Worm (Caenorhabditis elegans) whole organism, L2 larva: ENCODE measurements around the gene F35E8.7.

Experiments
- C34F6.9 ChIP-seq: fragments of 150-350 bp; optimal IDR thresholded peaks from 2 replicates; lab custom pipeline; 2014; ENCODE audit warnings: missing biosample characterization, missing genetic modification characterization
- F13H6.1 ChIP-seq: sonication (generic microtip); optimal IDR thresholded peaks from 2 replicates; lab custom pipeline; 2016; ENCODE audit warnings: missing genetic modification characterization, missing compliant biosample characterization
- Y55F3AM.14 ChIP-seq: fragments of 200-800 bp; sonication (Bioruptor generic); optimal IDR thresholded peaks from 2 replicates; lab custom pipeline; 2018; ENCODE audit warnings: mild to moderate bottlenecking, missing genetic modification characterization, missing compliant biosample characterization
- ZK546.5 ChIP-seq: sonication (generic microtip); optimal IDR thresholded peaks from 2 replicates; lab custom pipeline; 2017; ENCODE audit warnings: missing biosample characterization, missing genetic modification characterization
- alr-1 ChIP-seq: fragments of 150-350 bp; optimal IDR thresholded peaks from 2 replicates; lab custom pipeline; 2014; ENCODE audit warnings: missing biosample characterization, missing genetic modification characterization
- ceh-82 ChIP-seq: fragments of 150-350 bp; optimal IDR thresholded peaks from 2 replicates; lab custom pipeline; 2014; ENCODE audit warnings: missing biosample characterization, missing genetic modification characterization
- crh-2 ChIP-seq: sonication (generic microtip); optimal IDR thresholded peaks from 2 replicates; lab custom pipeline; 2017; ENCODE audit warnings: missing biosample characterization, missing genetic modification characterization
- elt-1 ChIP-seq: fragments of 150-350 bp; optimal IDR thresholded peaks from 2 replicates; lab custom pipeline; 2014; ENCODE audit warnings: missing biosample characterization, missing genetic modification characterization
- elt-3 ChIP-seq: sonication (generic microtip); optimal IDR thresholded peaks from 2 replicates; lab custom pipeline; 2017; ENCODE audit warnings: missing biosample characterization, missing genetic modification characterization
- fos-1 ChIP-seq: fragments of 150-350 bp; optimal IDR thresholded peaks from 2 replicates; lab custom pipeline; 2014; ENCODE audit warnings: missing biosample characterization, missing genetic modification characterization
- gmeb-1 ChIP-seq: fragments of 150-350 bp; optimal IDR thresholded peaks from 2 replicates; lab custom pipeline; 2014; ENCODE audit warnings: missing biosample characterization, missing genetic modification characterization
- lin-11 ChIP-seq: fragments of 150-350 bp; sonication (generic microtip); optimal IDR thresholded peaks from 2 replicates; lab custom pipeline; 2014; ENCODE audit warnings: missing biosample characterization, missing genetic modification characterization, inconsistent platforms, mixed read lengths
- lin-13 ChIP-seq: fragments of 150-350 bp; optimal IDR thresholded peaks from 2 replicates; lab custom pipeline; 2014; ENCODE audit warnings: missing biosample characterization, missing genetic modification reagents, missing genetic modification characterization
- lin-39 ChIP-seq: fragments of 150-350 bp; optimal IDR thresholded peaks from 2 replicates; lab custom pipeline; 2014; ENCODE audit warnings: missing biosample characterization, missing genetic modification reagents, missing genetic modification characterization
- lsy-2 ChIP-seq, 2 experiments: fragments of 150-350 bp in 1 of 2; sonication (generic microtip) in 1 of 2; optimal IDR thresholded peaks; 2 replicates each; lab custom pipeline; 2014 to 2017; ENCODE audit warnings: missing biosample characterization in 2 of 2, missing genetic modification characterization in 2 of 2
- mab-5 ChIP-seq: fragments of 150-350 bp; optimal IDR thresholded peaks from 2 replicates; lab custom pipeline; 2014; ENCODE audit warnings: missing biosample characterization, missing genetic modification characterization
- mbf-1 ChIP-seq: sonication (generic microtip); optimal IDR thresholded peaks from 2 replicates; lab custom pipeline; 2017; ENCODE audit warnings: missing biosample characterization, missing genetic modification characterization
- mdl-1 ChIP-seq, 2 experiments: fragments of 150-350 bp in 1 of 2; sonication (generic microtip) in 1 of 2; optimal IDR thresholded peaks; 2 replicates each; lab custom pipeline; 2017; ENCODE audit warnings: missing biosample characterization in 2 of 2, missing genetic modification characterization in 2 of 2
- nhr-11 ChIP-seq: fragments of 150-350 bp; optimal IDR thresholded peaks from 2 replicates; lab custom pipeline; 2014; ENCODE audit warnings: missing biosample characterization, missing genetic modification characterization
- nhr-12 ChIP-seq: fragments of 150-350 bp; optimal IDR thresholded peaks from 2 replicates; lab custom pipeline; 2014; ENCODE audit warnings: missing biosample characterization, missing genetic modification characterization
- nhr-129 ChIP-seq: fragments of 150-350 bp; optimal IDR thresholded peaks from 2 replicates; lab custom pipeline; 2014; ENCODE audit warnings: missing biosample characterization, missing genetic modification characterization
- nhr-21 ChIP-seq: fragments of 150-350 bp; optimal IDR thresholded peaks from 2 replicates; lab custom pipeline; 2014; ENCODE audit warnings: missing biosample characterization, missing genetic modification characterization
- nhr-23 ChIP-seq: fragments of 150-350 bp; optimal IDR thresholded peaks from 2 replicates; lab custom pipeline; 2014; ENCODE audit warnings: missing biosample characterization, missing genetic modification reagents, missing genetic modification characterization
- nhr-237 ChIP-seq: fragments of 150-350 bp; optimal IDR thresholded peaks from 2 replicates; lab custom pipeline; 2014; ENCODE audit warnings: missing biosample characterization, missing genetic modification characterization
- nhr-25 ChIP-seq: fragments of 150-350 bp; sonication (generic microtip); optimal IDR thresholded peaks from 3 replicates; lab custom pipeline; 2014; ENCODE audit warnings: missing biosample characterization, missing genetic modification characterization
- nhr-6 ChIP-seq: fragments of 150-350 bp; optimal IDR thresholded peaks from 2 replicates; lab custom pipeline; 2014; ENCODE audit warnings: missing biosample characterization, missing genetic modification characterization
- nhr-77 ChIP-seq: fragments of 150-350 bp; optimal IDR thresholded peaks from 2 replicates; lab custom pipeline; 2014; ENCODE audit warnings: missing biosample characterization, missing genetic modification characterization
- peb-1 ChIP-seq: fragments of 150-350 bp; optimal IDR thresholded peaks from 2 replicates; lab custom pipeline; 2014; ENCODE audit warnings: missing biosample characterization, missing genetic modification characterization
- sem-4 ChIP-seq: fragments of 150-350 bp; optimal IDR thresholded peaks from 2 replicates; lab custom pipeline; 2014; ENCODE audit warnings: missing biosample characterization, missing genetic modification reagents, missing genetic modification characterization
- sma-3 ChIP-seq: sonication (generic microtip); optimal IDR thresholded peaks from 2 replicates; lab custom pipeline; 2016; ENCODE audit warnings: missing genetic modification reagents, missing genetic modification characterization, missing compliant biosample characterization
- unc-39 ChIP-seq: fragments of 150-350 bp; optimal IDR thresholded peaks from 2 replicates; lab custom pipeline; 2014; ENCODE audit warnings: missing biosample characterization, missing genetic modification characterization
- unc-62 ChIP-seq: fragments of 150-350 bp; optimal IDR thresholded peaks from 2 replicates; lab custom pipeline; 2014; ENCODE audit warnings: missing biosample characterization, missing genetic modification reagents, missing genetic modification characterization
- zag-1 ChIP-seq: fragments of 150-350 bp; optimal IDR thresholded peaks from 2 replicates; lab custom pipeline; 2014; ENCODE audit warnings: missing biosample characterization, missing genetic modification characterization
- ztf-1 ChIP-seq: fragments of 200-800 bp; sonication (Bioruptor generic); conservative IDR thresholded peaks from 2 replicates; pipeline ENCODE4 v1.3.6; 2022; ENCODE audit warnings: missing genetic modification characterization, missing compliant biosample characterization
- ztf-11 ChIP-seq: sonication (generic microtip); optimal IDR thresholded peaks from 2 replicates; lab custom pipeline; 2017; ENCODE audit warnings: missing biosample characterization, missing genetic modification characterization

F35E8.7 gene

ce11 chrV:15892696-15893095 is 21.1 kb upstream of the F35E8.7 start, which contains the start of gene T06C12.11:
TSS of gene T06C12.11 (plus strand) at chrV:15892996.
- TF ChIP-seq C34F6.9 (tag; lab: Kevin White, UChicago) (no peak), ztf-11 (tag; lab: Kevin White, UChicago) (no peak), elt-1 (tag; lab: Kevin White, UChicago) (no peak), ceh-82 (tag; lab: Kevin White, UChicago) (no peak), unc-62 (no peak), lin-11 (tag; lab: Kevin White, UChicago) (no peak), nhr-237 (tag; lab: Kevin White, UChicago) (no peak), nhr-25 (no peak), mbf-1 (tag; lab: Kevin White, UChicago) (no peak), crh-2 (no peak), elt-3 (tag; lab: Kevin White, UChicago) (no peak), lsy-2 (tag; optimal IDR thresholded peaks at IDR 0.05; lab: Kevin White, UChicago) (no peak), mdl-1 (tag; optimal IDR thresholded peaks at IDR 0.05; lab: Kevin White, UChicago) (no peak), lin-13 (GFP tag; lab: Kevin White, UChicago) (no peak)

ce11 chrV:15896671-15897070 is 17.1 kb upstream of the F35E8.7 start, which contains the start of gene nhr-213:
TSS of gene nhr-213 (minus strand) at chrV:15896771.
- TF ChIP-seq nhr-21 (tag; lab: Kevin White, UChicago), result no peak
- TF ChIP-seq peb-1, result no peak
- TF ChIP-seq nhr-25, result no peak
- no peak for TF ChIP-seq gmeb-1 (tag; lab: Kevin White, UChicago)
- TF ChIP-seq sem-4, result no peak
- TF ChIP-seq alr-1 (tag; lab: Kevin White, UChicago), result no peak
- no peak for TF ChIP-seq C34F6.9 (tag; lab: Kevin White, UChicago)
- TF ChIP-seq ztf-11 (tag; lab: Kevin White, UChicago), result no peak
- no peak for TF ChIP-seq nhr-12 (tag; lab: Kevin White, UChicago)
- TF ChIP-seq ztf-1 (GFP tag; lab: Robert Waterston, UW), result no peak
- no peak for TF ChIP-seq mab-5 (tag; lab: Kevin White, UChicago)
- TF ChIP-seq fos-1 (tag; lab: Kevin White, UChicago), result no peak

DNA sequence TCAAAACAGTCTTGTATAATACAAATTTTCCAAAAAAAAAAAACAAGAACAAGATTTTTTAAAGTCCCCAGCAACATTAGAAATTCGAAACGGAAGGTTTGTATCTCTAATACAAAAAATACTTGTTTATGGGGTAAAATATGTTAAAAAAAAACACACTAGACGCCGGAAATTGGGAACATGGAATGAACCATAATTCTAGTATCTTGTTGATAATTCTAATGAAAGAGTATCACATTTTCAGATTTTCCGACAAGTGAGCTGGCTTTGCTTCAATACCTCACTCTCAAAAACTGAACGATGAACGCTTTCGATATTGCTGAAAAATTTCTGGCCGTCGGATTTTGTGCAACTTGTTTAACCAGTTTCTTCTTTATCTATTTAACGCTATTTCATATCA is 16.1 kb upstream of the F35E8.7 start, which contains the start of gene str-60:
Gene str-60 (plus strand): TSS at position 301 of the 400 bp plus-strand sequence.
- TF ChIP-seq lin-11 (tag; lab: Kevin White, UChicago), result no peak
- TF ChIP-seq nhr-77 (tag; lab: Kevin White, UChicago), result no peak
- TF ChIP-seq zag-1, result no peak
- no peak for TF ChIP-seq nhr-6
- TF ChIP-seq mbf-1 (tag; lab: Kevin White, UChicago), result no peak
- TF ChIP-seq unc-39 (tag; lab: Kevin White, UChicago), result no peak
- no peak for TF ChIP-seq Y55F3AM.14 (GFP tag; lab: Kevin White, UChicago)
- TF ChIP-seq C34F6.9 (tag; lab: Kevin White, UChicago), result no peak

DNA sequence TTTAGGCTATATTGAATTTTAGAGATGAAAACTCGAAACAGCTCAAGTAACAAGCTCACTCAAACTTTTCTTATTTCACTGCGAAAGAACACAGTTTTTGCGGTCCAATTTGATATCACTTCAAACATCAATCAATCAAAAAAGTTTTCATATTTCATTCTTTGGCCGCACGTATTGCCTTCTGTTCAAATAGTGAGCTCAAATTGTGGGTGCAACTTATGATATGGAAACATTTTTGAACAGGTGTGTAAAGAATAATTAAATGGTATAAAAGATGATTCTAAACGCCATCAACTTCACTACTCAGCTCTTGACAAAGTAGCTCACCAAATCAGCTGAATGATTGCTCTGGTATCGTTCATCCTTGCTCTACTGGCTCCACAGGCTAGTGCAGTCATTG is 14.1 kb upstream of the F35E8.7 start, which contains the start of gene T06C12.14:
Gene T06C12.14 (plus strand): TSS at position 301 of the 400 bp plus-strand sequence.
- TF ChIP-seq Y55F3AM.14 (GFP tag; lab: Kevin White, UChicago), result no peak
- no peak for TF ChIP-seq ZK546.5 (tag; lab: Kevin White, UChicago)
- no peak for TF ChIP-seq mab-5 (tag; lab: Kevin White, UChicago)
- TF ChIP-seq mbf-1 (tag; lab: Kevin White, UChicago), result no peak
- no peak for TF ChIP-seq lin-39 (tag; lab: Kevin White, UChicago)
- no peak for TF ChIP-seq alr-1 (tag; lab: Kevin White, UChicago)
- no peak for TF ChIP-seq unc-62
- TF ChIP-seq nhr-23, result no peak
- TF ChIP-seq unc-39 (tag; lab: Kevin White, UChicago), result no peak
- no peak for TF ChIP-seq ceh-82 (tag; lab: Kevin White, UChicago)

DNA sequence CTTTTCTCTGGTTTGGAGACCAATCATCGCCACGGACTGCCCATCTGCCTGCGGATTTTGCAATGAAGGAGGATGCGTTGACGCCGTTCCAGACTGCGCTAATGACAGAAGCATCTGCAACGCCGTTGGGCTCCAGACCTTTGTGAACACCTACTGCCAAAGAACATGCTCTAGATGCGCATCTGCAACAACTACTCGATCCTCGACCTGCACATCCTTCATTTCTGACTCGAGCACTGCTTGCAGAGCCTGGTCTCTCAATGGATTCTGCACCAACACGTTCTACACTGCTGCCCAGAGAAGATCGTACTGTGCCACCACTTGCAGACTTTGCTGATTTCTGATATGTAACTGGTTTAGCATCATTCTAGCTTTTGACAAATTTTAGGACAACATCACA is 13.2 kb upstream of the F35E8.7 start:
- TF ChIP-seq F13H6.1 (tag; lab: Kevin White, UChicago) (no peak), unc-39 (tag; lab: Kevin White, UChicago) (no peak), zag-1 (no peak), Y55F3AM.14 (GFP tag; lab: Kevin White, UChicago) (no peak), sma-3 (GFP tag; lab: Kevin White, UChicago) (no peak), nhr-6 (no peak), nhr-11 (tag; lab: Kevin White, UChicago) (no peak), ceh-82 (tag; lab: Kevin White, UChicago) (no peak), ztf-11 (tag; lab: Kevin White, UChicago) (no peak), lin-13 (GFP tag; lab: Kevin White, UChicago) (no peak), mbf-1 (tag; lab: Kevin White, UChicago) (no peak), ZK546.5 (tag; lab: Kevin White, UChicago) (no peak), nhr-77 (tag; lab: Kevin White, UChicago) (no peak), nhr-129 (tag; lab: Kevin White, UChicago) (no peak), C34F6.9 (tag; lab: Kevin White, UChicago) (no peak), nhr-21 (tag; lab: Kevin White, UChicago) (no peak), mdl-1 (tag; optimal IDR thresholded peaks at IDR 0.05; lab: Kevin White, UChicago) (no peak), ztf-1 (GFP tag; lab: Robert Waterston, UW) (no peak)
